Fruit fly (Drosophila melanogaster) whole organism, embryonic: Measurements from ENCODE around the gene CG31875.

Source experiments
- Bgb ChIP-seq: fragments of 200-800 bp; sonication (Bioruptor generic); IDR thresholded peaks from 2 replicates; pipeline ENCODE4 v1.3.6; 2022; ENCODE audit warnings: missing biosample characterization, missing genetic modification characterization; ENCODE audit not compliant: partially characterized antibody
- CG10366 ChIP-seq: fragments of 200-800 bp; sonication (Bioruptor generic); IDR thresholded peaks from 2 replicates; pipeline ENCODE4 v1.3.6; 2022; ENCODE audit warnings: missing biosample characterization, missing genetic modification characterization
- CG12155 ChIP-seq: fragments of 200-800 bp; sonication (Bioruptor generic); optimal IDR thresholded peaks from 3 replicates; lab custom pipeline; 2016; ENCODE audit warnings: missing biosample characterization, missing genetic modification characterization
- CG12942 ChIP-seq: fragments of 200-800 bp; sonication (Bioruptor generic); optimal IDR thresholded peaks from 3 replicates; lab custom pipeline; 2016; ENCODE audit warnings: missing biosample characterization, missing genetic modification characterization
- CG15073 ChIP-seq: fragments of 200-800 bp; sonication (Bioruptor generic); optimal IDR thresholded peaks from 2 replicates; lab custom pipeline; 2016; ENCODE audit warnings: missing biosample characterization, missing genetic modification characterization
- CG15269 ChIP-seq: fragments of 200-800 bp; sonication (Bioruptor generic); optimal IDR thresholded peaks from 2 replicates; lab custom pipeline; 2018; ENCODE audit warnings: missing biosample characterization, mild to moderate bottlenecking, missing genetic modification characterization, moderate library complexity
- CG17328 ChIP-seq: fragments of 200-800 bp; sonication (Bioruptor generic); IDR thresholded peaks from 2 replicates; pipeline ENCODE4 v1.3.6; 2022; ENCODE audit warnings: missing biosample characterization, missing genetic modification characterization
- CG17359 ChIP-seq: fragments of 200-800 bp; sonication (Bioruptor generic); optimal IDR thresholded peaks from 3 replicates; lab custom pipeline; 2018; ENCODE audit warnings: missing biosample characterization, mild to moderate bottlenecking, missing genetic modification characterization, moderate library complexity
- CG17568 ChIP-seq: fragments of 200-800 bp; sonication (Bioruptor generic); optimal IDR thresholded peaks from 2 replicates; lab custom pipeline; 2018; ENCODE audit warnings: missing biosample characterization, mild to moderate bottlenecking, missing genetic modification characterization, moderate library complexity
- CG1792 ChIP-seq: fragments of 200-800 bp; sonication (Bioruptor generic); optimal IDR thresholded peaks from 2 replicates; lab custom pipeline; 2016; ENCODE audit warnings: missing biosample characterization, missing genetic modification characterization
- CG30431 ChIP-seq: fragments of 200-800 bp; sonication (Bioruptor generic); optimal IDR thresholded peaks from 2 replicates; lab custom pipeline; 2017; ENCODE audit warnings: missing biosample characterization, missing genetic modification characterization
- CG4424 ChIP-seq: fragments of 200-800 bp; sonication (Bioruptor generic); optimal IDR thresholded peaks from 3 replicates; lab custom pipeline; 2016; ENCODE audit warnings: missing biosample characterization, missing genetic modification characterization
- CG5245 ChIP-seq: fragments of 200-800 bp; sonication (Bioruptor generic); optimal IDR thresholded peaks from 3 replicates; lab custom pipeline; 2016; ENCODE audit warnings: missing biosample characterization, missing genetic modification characterization
- CG7372 ChIP-seq: fragments of 200-800 bp; sonication (Bioruptor generic); IDR thresholded peaks from 2 replicates; pipeline ENCODE4 v1.3.6; 2022; ENCODE audit warnings: missing biosample characterization, missing genetic modification characterization
- CG7963 ChIP-seq: fragments of 200-800 bp; sonication (Bioruptor generic); IDR thresholded peaks from 3 replicates; pipeline ENCODE4 v1.3.6; 2022; ENCODE audit warnings: missing biosample characterization, missing genetic modification characterization; ENCODE audit not compliant: partially characterized antibody
- CG8290 ChIP-seq, 3 experiments: fragments of 200-800 bp; sonication (Bioruptor generic); optimal IDR thresholded peaks; 2 replicates each; lab custom pipeline; 2016 to 2019; ENCODE audit warnings: missing biosample characterization in 3 of 3, missing genetic modification characterization in 3 of 3, mild to moderate bottlenecking in 2 of 3, moderate library complexity in 1 of 3
- CG9797 ChIP-seq: fragments of 200-800 bp; sonication (Bioruptor generic); optimal IDR thresholded peaks from 3 replicates; lab custom pipeline; 2018; ENCODE audit warnings: missing biosample characterization, mild to moderate bottlenecking, missing genetic modification characterization
- CG9932 ChIP-seq: fragments of 200-800 bp; sonication (Bioruptor generic); IDR thresholded peaks from 2 replicates; pipeline ENCODE4 v1.3.6; 2022; ENCODE audit warnings: missing biosample characterization, missing genetic modification characterization
- CoRest ChIP-seq: fragments of 200-800 bp; sonication (Bioruptor generic); optimal IDR thresholded peaks from 3 replicates; lab custom pipeline; 2018; ENCODE audit warnings: missing biosample characterization, mild to moderate bottlenecking, missing genetic modification characterization, moderate library complexity
- Dfd ChIP-seq, 2 experiments: fragments of >200 bp; optimal IDR thresholded peaks; 2 replicates each; lab custom pipeline; 2017; ENCODE audit warnings: missing biosample characterization in 2 of 2, missing genetic modification characterization in 2 of 2
- Doc3 ChIP-seq: fragments of 200-800 bp; sonication (Bioruptor generic); IDR thresholded peaks from 3 replicates; pipeline ENCODE4 v1.3.6; 2022; ENCODE audit warnings: missing biosample characterization, missing genetic modification characterization; ENCODE audit not compliant: partially characterized antibody
- Drgx ChIP-seq: fragments of 200-800 bp; sonication (Bioruptor generic); IDR thresholded peaks from 2 replicates; pipeline ENCODE4 v1.3.6; 2022; ENCODE audit warnings: missing biosample characterization, missing genetic modification characterization
- GATAe ChIP-seq: fragments of 200-800 bp; sonication (Bioruptor generic); conservative IDR thresholded peaks from 2 replicates; pipeline ENCODE4 v1.3.6; 2022; ENCODE audit warnings: missing biosample characterization, missing genetic modification characterization
- Jarid2 ChIP-seq: fragments of 200-800 bp; sonication (Bioruptor generic); optimal IDR thresholded peaks from 3 replicates; lab custom pipeline; 2017; ENCODE audit warnings: mild to moderate bottlenecking, missing biosample characterization, missing genetic modification reagents, missing genetic modification characterization
- MBD-R2 ChIP-seq: fragments of 200-800 bp; sonication (Bioruptor generic); IDR thresholded peaks from 2 replicates; pipeline ENCODE4 v1.3.6; 2022; ENCODE audit warnings: missing biosample characterization, missing genetic modification characterization
- MESR4 ChIP-seq: fragments of 200-800 bp; sonication (Bioruptor generic); optimal IDR thresholded peaks from 2 replicates; lab custom pipeline; 2018; ENCODE audit warnings: missing biosample characterization, mild to moderate bottlenecking, missing genetic modification characterization, moderate library complexity
- Myb ChIP-seq: fragments of 200-800 bp; sonication (Bioruptor generic); optimal IDR thresholded peaks from 2 replicates; lab custom pipeline; 2016; ENCODE audit warnings: missing biosample characterization, missing genetic modification characterization
- Nf-YB ChIP-seq: fragments of 200-800 bp; sonication (Bioruptor generic); optimal IDR thresholded peaks from 3 replicates; lab custom pipeline; 2019; ENCODE audit warnings: missing biosample characterization, mild to moderate bottlenecking, missing genetic modification characterization, moderate library complexity
- Xrp1 ChIP-seq: fragments of 200-800 bp; sonication (Bioruptor generic); IDR thresholded peaks from 2 replicates; pipeline ENCODE4 v1.3.6; 2022; ENCODE audit warnings: missing biosample characterization, missing genetic modification characterization
- amos ChIP-seq: fragments of 200-800 bp; sonication (Bioruptor generic); IDR thresholded peaks from 2 replicates; pipeline ENCODE4 v1.3.6; 2022; ENCODE audit warnings: missing biosample characterization, missing genetic modification characterization; ENCODE audit not compliant: partially characterized antibody
- aop ChIP-seq: fragments of 200-800 bp; sonication (Bioruptor generic); IDR thresholded peaks from 2 replicates; pipeline ENCODE4 v1.3.6; 2022; ENCODE audit warnings: missing biosample characterization, missing genetic modification characterization
- bigmax ChIP-seq: fragments of 200-800 bp; sonication (Bioruptor generic); optimal IDR thresholded peaks from 2 replicates; lab custom pipeline; 2018; ENCODE audit warnings: missing biosample characterization, mild to moderate bottlenecking, missing genetic modification characterization
- croc ChIP-seq: fragments of 200-800 bp; sonication (Bioruptor generic); conservative IDR thresholded peaks from 3 replicates; pipeline ENCODE4 v1.3.6; 2022; ENCODE audit warnings: missing biosample characterization, missing genetic modification characterization
- dm ChIP-seq: fragments of 200-800 bp; sonication (Bioruptor generic); optimal IDR thresholded peaks from 3 replicates; lab custom pipeline; 2016; ENCODE audit warnings: missing biosample characterization, missing genetic modification characterization
- dmrt99B ChIP-seq: fragments of 200-800 bp; sonication (Bioruptor generic); optimal IDR thresholded peaks from 2 replicates; lab custom pipeline; 2018; ENCODE audit warnings: missing biosample characterization, mild to moderate bottlenecking, missing genetic modification characterization, moderate library complexity
- eve ChIP-seq, 2 experiments: fragments of >200 bp; optimal IDR thresholded peaks; 2 replicates each; lab custom pipeline; 2017; ENCODE audit warnings: missing biosample characterization in 2 of 2, missing genetic modification characterization in 2 of 2
- exex ChIP-seq: fragments of 200-800 bp; sonication (Bioruptor generic); optimal IDR thresholded peaks from 4 replicates; lab custom pipeline; 2018; ENCODE audit warnings: missing biosample characterization, mild to moderate bottlenecking, missing genetic modification characterization, moderate library complexity
- fru ChIP-seq: fragments of >200 bp; optimal IDR thresholded peaks from 2 replicates; lab custom pipeline; 2017
- gem ChIP-seq: fragments of 200-800 bp; sonication (Bioruptor generic); optimal IDR thresholded peaks from 2 replicates; lab custom pipeline; 2019; ENCODE audit warnings: missing biosample characterization, mild to moderate bottlenecking, missing genetic modification characterization, moderate library complexity
- gt ChIP-seq: fragments of 200-800 bp; sonication (Bioruptor generic); IDR thresholded peaks from 2 replicates; pipeline ENCODE4 v1.3.6; 2022; ENCODE audit warnings: missing biosample characterization, missing genetic modification characterization
- insv ChIP-seq, 2 experiments: fragments of 200-800 bp; sonication (Bioruptor generic); optimal IDR thresholded peaks; 3 replicates each; lab custom pipeline; 2016 to 2018; ENCODE audit warnings: missing biosample characterization in 2 of 2, missing genetic modification characterization in 2 of 2
- luna ChIP-seq: fragments of 200-800 bp; sonication (Bioruptor generic); optimal IDR thresholded peaks from 2 replicates; lab custom pipeline; 2016; ENCODE audit warnings: missing biosample characterization, missing genetic modification characterization
- pfk ChIP-seq: fragments of 200-800 bp; sonication (Bioruptor generic); optimal IDR thresholded peaks from 2 replicates; lab custom pipeline; 2018; ENCODE audit warnings: missing biosample characterization, mild to moderate bottlenecking, missing genetic modification characterization, moderate library complexity
- pita ChIP-seq: fragments of 200-800 bp; sonication (Bioruptor generic); optimal IDR thresholded peaks from 2 replicates; lab custom pipeline; 2017; ENCODE audit warnings: missing biosample characterization, mild to moderate bottlenecking, missing genetic modification characterization
- pros ChIP-seq: fragments of 200-800 bp; sonication (Bioruptor generic); optimal IDR thresholded peaks from 3 replicates; lab custom pipeline; 2019; ENCODE audit warnings: missing biosample characterization, mild to moderate bottlenecking, missing genetic modification characterization, moderate library complexity
- sc ChIP-seq, 3 experiments: fragments of >200 bp in 2 of 3; fragments of 200-800 bp in 1 of 3; sonication (Bioruptor generic) in 1 of 3; optimal IDR thresholded peaks; 2 replicates in 2 of 3; 3 replicates in 1 of 3; lab custom pipeline; 2017; ENCODE audit warnings: mild to moderate bottlenecking in 1 of 3, missing biosample characterization in 1 of 3, missing genetic modification characterization in 1 of 3, missing genetic modification reagents in 1 of 3
- slbo ChIP-seq: fragments of 200-800 bp; sonication (Bioruptor generic); IDR thresholded peaks from 2 replicates; pipeline ENCODE4 v1.3.6; 2022; ENCODE audit warnings: missing biosample characterization, missing genetic modification characterization
- tap ChIP-seq: fragments of 200-800 bp; optimal IDR thresholded peaks from 3 replicates; lab custom pipeline; 2019; ENCODE audit warnings: missing biosample characterization, mild to moderate bottlenecking, missing genetic modification characterization, moderate library complexity
- trh ChIP-seq: fragments of 200-800 bp; sonication (Bioruptor generic); optimal IDR thresholded peaks from 2 replicates; lab custom pipeline; 2016; ENCODE audit warnings: missing biosample characterization, missing genetic modification characterization
- zfh2 ChIP-seq: fragments of 200-800 bp; sonication (Bioruptor generic); optimal IDR thresholded peaks from 2 replicates; lab custom pipeline; 2016; ENCODE audit warnings: missing biosample characterization, missing genetic modification characterization

The CG31875 gene

DNA sequence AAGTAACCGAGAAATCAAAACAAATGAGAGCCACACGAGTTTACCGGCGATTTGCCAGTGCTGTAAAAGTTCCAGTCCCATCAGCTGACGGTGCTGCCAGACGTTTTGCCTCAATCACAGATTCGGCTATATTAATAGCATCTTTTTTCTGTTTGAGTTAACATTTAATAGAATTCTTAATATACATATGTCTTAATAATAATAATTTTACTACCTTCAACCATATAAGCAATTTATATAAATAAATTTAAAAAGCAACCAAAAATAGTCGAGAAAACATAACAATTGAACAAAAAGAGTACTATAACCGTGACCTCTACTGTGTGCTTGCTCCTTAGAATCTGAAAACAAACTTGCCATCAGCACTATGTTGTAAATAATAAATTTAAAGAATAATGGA, 48.4 kb downstream of the CG31875 start, which contains the start of the genes CG13126 and CG4709 (continued):
- TF ChIP-seq exex (tag; lab: Kevin White, UChicago) (peak; percentile 74), pfk (no peak), tap (tag; lab: Kevin White, UChicago) (peak; percentile 92), gem (tag; lab: Kevin White, UChicago) (peak; percentile 96), CG7963 (GFP tag; lab: Robert Waterston, UW) (no peak), CG15073 (GFP tag; lab: Kevin White, UChicago) (peak; percentile 57), GATAe (GFP tag; lab: Robert Waterston, UW) (no peak; the same call in 1 of the 2 replicates), Doc3 (GFP tag; lab: Robert Waterston, UW) (no peak), Dfd (GFP tag; optimal IDR thresholded peaks at IDR 0.05; lab: Kevin White, UChicago) (no peak), Bgb (GFP tag; lab: Robert Waterston, UW) (no peak), CG5245 (peak; percentile 77), gt (no peak), CG17359 (tag; lab: Kevin White, UChicago) (peak; percentile 95), CG4424 (peak; percentile 94), aop (GFP tag; lab: Robert Waterston, UW) (no peak), Myb (GFP tag; lab: Kevin White, UChicago) (no peak), CG15269 (peak; percentile 91), croc (peak; percentile 87), CG8290 (GFP tag; optimal IDR thresholded peaks at IDR 0.05; lab: Kevin White, UChicago) (peak; percentile 89), CG8290 (tag; optimal IDR thresholded peaks at IDR 0.05; lab: Kevin White, UChicago) (peak in 1 of 2 experiments; percentile 42), dmrt99B (tag; lab: Kevin White, UChicago) (peak; percentile 94), slbo (GFP tag; lab: Robert Waterston, UW) (peak; percentile 93), zfh2 (GFP tag; lab: Kevin White, UChicago) (peak; percentile 49), CG1792 (GFP tag; lab: Kevin White, UChicago) (peak; percentile 36), Nf-YB (peak; percentile 78), insv (GFP tag; optimal IDR thresholded peaks at IDR 0.05; lab: Kevin White, UChicago) (peak in 1 of 2 experiments; percentile 45), eve (GFP tag; optimal IDR thresholded peaks at IDR 0.05; lab: Kevin White, UChicago) (no peak), dm (GFP tag; lab: Kevin White, UChicago) (peak; percentile 20), CG17568 (peak; percentile 85), MBD-R2 (GFP tag; lab: Robert Waterston, UW) (peak; percentile 99), CoRest (tag; lab: Kevin White, UChicago) (peak; percentile 93), pros (GFP tag; lab: Kevin White, UChicago) (peak; percentile 23), Jarid2 (GFP tag; lab: Kevin White, UChicago) (peak; percentile 67), fru (lab: Kevin White, UChicago) (no peak), CG9797 (GFP tag; lab: Kevin White, UChicago) (peak; percentile 43), sc (optimal IDR thresholded peaks at IDR 0.05; lab: Kevin White, UChicago) (no peak), sc (GFP tag; optimal IDR thresholded peaks at IDR 0.05; lab: Kevin White, UChicago) (peak; percentile 82), amos (GFP tag; lab: Robert Waterston, UW) (no peak), CG9932 (peak; percentile 90), pita (GFP tag; lab: Kevin White, UChicago) (no peak), CG12942 (GFP tag; lab: Kevin White, UChicago) (peak; percentile 87), CG10366 (peak; percentile 87), Drgx (GFP tag; lab: Robert Waterston, UW) (peak; percentile 91), trh (GFP tag; lab: Kevin White, UChicago) (peak; percentile 46), Xrp1 (GFP tag; lab: Robert Waterston, UW) (peak; percentile 97), CG17328 (GFP tag; lab: Robert Waterston, UW) (peak; percentile 83), bigmax (GFP tag; lab: Kevin White, UChicago) (no peak), luna (GFP tag; lab: Kevin White, UChicago) (no peak), CG12155 (peak; percentile 86), MESR4 (peak; percentile 23), CG7372 (GFP tag; lab: Robert Waterston, UW) (peak; percentile 83), CG30431 (GFP tag; lab: Kevin White, UChicago) (peak; percentile 71)
